Worm (Caenorhabditis elegans): ENCODE results near the gene F38H12.5.

F38H12.5 gene

DNA sequence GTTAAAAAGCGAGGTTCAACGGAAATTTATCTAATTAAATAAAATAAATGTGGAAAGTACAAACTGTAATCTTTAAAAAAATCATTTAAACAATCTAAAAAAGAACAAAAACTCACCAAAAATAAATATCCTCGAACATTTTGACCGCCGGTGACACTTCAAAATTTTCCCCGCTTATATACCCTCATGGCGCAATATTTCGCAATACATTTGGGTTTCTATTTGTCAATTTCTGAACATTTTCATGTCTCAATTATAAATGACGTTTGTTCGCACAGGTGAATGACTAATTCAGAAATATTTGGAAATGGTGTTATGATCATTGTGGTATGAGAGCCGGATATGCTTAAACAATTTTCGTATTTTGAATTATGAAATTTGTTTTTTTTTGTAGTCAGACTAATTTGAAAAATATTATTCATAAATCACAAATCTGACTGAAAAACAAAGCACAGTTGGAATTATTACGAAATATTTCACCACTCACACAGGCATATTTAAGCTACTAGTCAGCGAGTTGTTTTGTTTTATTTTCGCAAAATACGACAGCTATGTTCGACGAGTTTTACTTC, 40.9 kb downstream of the F38H12.5 start, which contains the start of the genes C49G7.10 and irg-2 (continued):
- TF ChIP-seq ceh-44 (GFP tag; IDR thresholded peaks at IDR 0.05) (no peak), nhr-28 (tag; optimal IDR thresholded peaks at IDR 0.05) (peak; percentile 18), fos-1 (tag; optimal IDR thresholded peaks at IDR 0.05) (no peak), duxl-1 (tag; optimal IDR thresholded peaks at IDR 0.05; ENCODE audit: poor library complexity) (no peak), pqm-1 (tag; optimal IDR thresholded peaks at IDR 0.05) (peak; percentile 12), R02D3.7 (tag; optimal IDR thresholded peaks at IDR 0.05) (no peak), zag-1 (tag; optimal IDR thresholded peaks at IDR 0.05) (no peak), ztf-7 (tag; optimal IDR thresholded peaks at IDR 0.05) (peak; percentile 98), tag-97 (GFP tag; IDR thresholded peaks at IDR 0.05) (no peak), Y105C5A.15 (GFP tag; IDR thresholded peaks at IDR 0.05) (no peak), jun-1 (tag; optimal IDR thresholded peaks at IDR 0.05) (no peak), zip-2 (tag; optimal IDR thresholded peaks at IDR 0.05) (peak; percentile 100)

ce11 chrV:4038557-4038956, 44.3 kb downstream of the F38H12.5 start:
- TF ChIP-seq skn-1 (tag; optimal IDR thresholded peaks at IDR 0.05) (no peak), hmg-1.1 (GFP tag; IDR thresholded peaks at IDR 0.05) (no peak), spr-3 (GFP tag; optimal IDR thresholded peaks at IDR 0.05) (no peak), ctbp-1 (GFP tag; IDR thresholded peaks at IDR 0.05) (no peak), zfp-3 (GFP tag; conservative IDR thresholded peaks at IDR 0.05) (no peak), F37D6.2 (tag; optimal IDR thresholded peaks at IDR 0.05) (no peak), hif-1 (tag; optimal IDR thresholded peaks at IDR 0.05) (no peak), zip-2 (tag; optimal IDR thresholded peaks at IDR 0.05) (peak; percentile 63)

DNA sequence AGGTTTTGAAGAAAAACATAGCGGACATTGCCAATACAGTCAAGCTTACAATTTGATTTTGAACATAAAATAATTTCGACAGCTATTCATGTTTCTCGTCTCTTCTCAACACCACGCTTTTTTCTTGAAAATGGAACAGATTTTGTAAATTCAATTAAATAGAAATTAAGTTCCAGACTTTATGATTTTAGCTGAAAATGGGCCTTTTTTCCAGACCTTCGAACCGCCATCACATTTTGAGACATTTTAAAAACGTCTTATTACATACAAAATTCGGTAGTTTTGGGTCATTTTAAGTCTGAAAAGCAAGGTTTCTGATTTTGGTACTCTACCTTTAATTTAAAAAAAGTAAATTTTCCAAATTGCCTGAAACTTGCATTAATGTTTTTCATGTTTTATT, 44.7 kb downstream of the F38H12.5 start, which contains the start of gene C49G7.12:
Gene C49G7.12 (plus strand): TSS at position 301 of the 400 bp plus-strand sequence.
- TF ChIP-seq skn-1 (tag; optimal IDR thresholded peaks at IDR 0.05) (no peak), lin-15B (tag; optimal IDR thresholded peaks at IDR 0.05) (no peak), D1046.2 (GFP tag; IDR thresholded peaks at IDR 0.05) (no peak), daf-16 (GFP tag; optimal IDR thresholded peaks at IDR 0.05) (no peak), daf-16 (tag; optimal IDR thresholded peaks at IDR 0.05) (no peak), zfp-2 (tag; optimal IDR thresholded peaks at IDR 0.05) (no peak), dpl-1 (GFP tag; optimal IDR thresholded peaks at IDR 0.05) (no peak), zag-1 (tag; optimal IDR thresholded peaks at IDR 0.05) (no peak), nhr-28 (tag; optimal IDR thresholded peaks at IDR 0.05) (no peak), nhr-76 (tag; optimal IDR thresholded peaks at IDR 0.05) (no peak), F10B5.3 (tag; optimal IDR thresholded peaks at IDR 0.05) (no peak), zfp-3 (GFP tag; conservative IDR thresholded peaks at IDR 0.05) (no peak), F37D6.2 (tag; optimal IDR thresholded peaks at IDR 0.05) (no peak), nhr-25 (tag; optimal IDR thresholded peaks at IDR 0.05; ENCODE audit: borderline replicate concordance, insufficient read depth) (no peak), cey-2 (tag; optimal IDR thresholded peaks at IDR 0.05; ENCODE audit: borderline replicate concordance, insufficient read depth) (no peak), egl-43 (GFP tag; IDR thresholded peaks at IDR 0.05) (no peak), Y5F2A.4 (GFP tag; optimal IDR thresholded peaks at IDR 0.05) (no peak), hlh-30 (tag; optimal IDR thresholded peaks at IDR 0.05; ENCODE audit: insufficient read depth) (no peak), ceh-62 (tag; optimal IDR thresholded peaks at IDR 0.05) (no peak)

DNA sequence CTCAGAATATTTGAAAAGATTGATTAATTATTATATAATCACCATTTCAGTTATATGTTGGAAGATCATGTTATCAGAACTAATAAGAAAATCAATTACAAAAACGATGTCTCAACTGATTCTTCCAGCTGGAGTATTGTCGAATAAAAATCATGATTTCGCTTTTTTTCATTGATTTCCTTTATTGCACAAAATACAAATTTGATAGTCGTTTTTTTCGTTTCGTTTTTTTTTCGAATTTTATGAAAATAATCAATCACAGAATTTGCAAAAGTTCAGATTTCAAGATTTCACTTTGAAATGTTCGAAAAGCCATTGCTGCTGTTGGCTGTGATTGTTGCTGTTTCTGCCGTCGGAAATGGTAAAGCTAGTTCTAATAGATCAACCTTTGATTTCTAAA, 47.0 kb downstream of the F38H12.5 start, which contains the start of gene C49G7.13:
Gene C49G7.13 (plus strand): TSS at position 301 of the 400 bp plus-strand sequence.
- TF ChIP-seq madf-9 (GFP tag; conservative IDR thresholded peaks at IDR 0.05) (no peak), nhr-42 (GFP tag; IDR thresholded peaks at IDR 0.05) (no peak), ztf-7 (tag; optimal IDR thresholded peaks at IDR 0.05) (no peak), tra-1 (GFP tag; IDR thresholded peaks at IDR 0.05) (no peak), F10B5.3 (tag; optimal IDR thresholded peaks at IDR 0.05) (no peak), mdt-29 (GFP tag; IDR thresholded peaks at IDR 0.05) (no peak), pha-4 (GFP tag; IDR thresholded peaks at IDR 0.05) (no peak), pha-4 (tag; optimal IDR thresholded peaks at IDR 0.05) (no peak), ces-1 (GFP tag; optimal IDR thresholded peaks at IDR 0.05) (no peak), daf-12 (tag; optimal IDR thresholded peaks at IDR 0.05) (no peak), unc-62 (GFP tag; optimal IDR thresholded peaks at IDR 0.05 in 1 of 2) (no peak), unc-62 (tag; optimal IDR thresholded peaks at IDR 0.05) (no peak), nhr-25 (tag; optimal IDR thresholded peaks at IDR 0.05; ENCODE audit: borderline replicate concordance, insufficient read depth) (no peak), aly-2 (tag; optimal IDR thresholded peaks at IDR 0.05) (no peak), ceh-28 (tag; optimal IDR thresholded peaks at IDR 0.05) (no peak)
